Worm (Caenorhabditis elegans): ENCODE measurements around the gene unc-96.

- TF ChIP-seq nhr-23 (tag; optimal IDR thresholded peaks at IDR 0.05) (no peak), unc-62 (GFP tag; optimal IDR thresholded peaks at IDR 0.05) (no peak), ceh-82 (tag; optimal IDR thresholded peaks at IDR 0.05) (no peak), lin-39 (tag; optimal IDR thresholded peaks at IDR 0.05) (no peak), nhr-11 (tag; optimal IDR thresholded peaks at IDR 0.05) (no peak), sem-4 (tag; optimal IDR thresholded peaks at IDR 0.05) (no peak), fos-1 (tag; optimal IDR thresholded peaks at IDR 0.05) (no peak), lsy-2 (tag; optimal IDR thresholded peaks at IDR 0.05) (no peak)
These were observed 27.1 kb downstream of the unc-96 start, which contains the start of gene F13C5.2 for ce11 chrX:593910-594447.
